Fruit fly (Drosophila melanogaster) whole organism: Measurements from ENCODE around the gene CG3349.

ENCODE experiments used
- CG8478 ChIP-seq: fragments of >200 bp; optimal IDR thresholded peaks from 2 replicates; lab custom pipeline; 2018; ENCODE audit warnings: inconsistent platforms
- pan ChIP-seq: fragments of >200 bp; optimal IDR thresholded peaks from 2 replicates; lab custom pipeline; 2017
- psq ChIP-seq: fragments of >200 bp; optimal IDR thresholded peaks from 2 replicates; lab custom pipeline; 2017

dm6 chr3L:14952858-14953669 is 26.4 kb upstream of the CG3349 start:
- TF ChIP-seq pan (lab: Kevin White, UChicago) (no peak), psq (lab: Kevin White, UChicago) (no peak), CG8478 (lab: Kevin White, UChicago) (no peak)
